Fruit fly (Drosophila melanogaster): ENCODE measurements around the gene CG12795.

The CG12795 gene

DNA sequence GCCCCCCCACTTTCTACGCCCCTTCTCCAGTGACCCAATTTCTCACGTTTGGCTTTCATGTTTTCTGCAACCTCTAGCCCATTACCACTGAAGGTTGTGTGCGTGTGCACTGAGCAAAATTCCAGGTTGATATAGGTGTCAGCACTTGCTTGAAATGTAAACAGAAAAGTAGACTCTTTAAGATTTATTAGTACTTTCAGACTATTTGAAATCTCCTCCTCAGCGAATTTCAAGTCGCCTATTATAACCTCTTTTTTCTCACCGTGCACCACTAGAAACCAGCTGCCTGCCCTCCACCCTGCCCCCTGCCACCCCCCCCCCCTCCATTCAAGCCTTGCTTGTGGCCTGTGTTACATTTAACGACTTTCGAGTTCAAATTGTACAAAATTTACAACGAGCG lies 17.2 kb upstream of the CG12795 start (continued):
- TF ChIP-seq Vsx1 (GFP tag; optimal IDR thresholded peaks at IDR 0.05) (no peak), CG34224 (GFP tag; IDR thresholded peaks at IDR 0.05; ENCODE audit: partially characterized antibody) (no peak), Sox102F (GFP tag; optimal IDR thresholded peaks at IDR 0.05) (peak; percentile 60), gsb (GFP tag; IDR thresholded peaks at IDR 0.05) (no peak), CG1832 (GFP tag; optimal IDR thresholded peaks at IDR 0.05) (no peak), CG4404 (GFP tag; IDR thresholded peaks at IDR 0.05) (peak; percentile 32), ci (GFP tag; IDR thresholded peaks at IDR 0.05) (peak; percentile 75; the same call in 2 of the 3 replicates), CG17385 (GFP tag; optimal IDR thresholded peaks at IDR 0.05) (peak; percentile 10), ttk (GFP tag; IDR thresholded peaks at IDR 0.05) (peak; percentile 62), CG15514 (GFP tag; optimal IDR thresholded peaks at IDR 0.05) (peak; percentile 9), ab (GFP tag; optimal IDR thresholded peaks at IDR 0.05) (no peak), CG3847 (GFP tag; IDR thresholded peaks at IDR 0.05) (no peak; the same call in 1 of the 2 replicates), CG17359 (tag; optimal IDR thresholded peaks at IDR 0.05) (peak; percentile 59), nmo (GFP tag; optimal IDR thresholded peaks at IDR 0.05) (peak; percentile 48), slbo (GFP tag; IDR thresholded peaks at IDR 0.05) (peak; percentile 52), Dip3 (GFP tag; optimal IDR thresholded peaks at IDR 0.05) (no peak), CG32767 (GFP tag; IDR thresholded peaks at IDR 0.05) (0 out of 2 replicates have a peak, but pooled peaks have one; percentile 36), CG5953 (GFP tag; IDR thresholded peaks at IDR 0.05) (peak; percentile 33; the same call in 1 of the 2 replicates), kay (GFP tag; optimal IDR thresholded peaks at IDR 0.05) (no peak), NfI (GFP tag; optimal IDR thresholded peaks at IDR 0.05) (peak; percentile 31), lab (GFP tag; optimal IDR thresholded peaks at IDR 0.05) (peak; percentile 39), mam (GFP tag; optimal IDR thresholded peaks at IDR 0.05) (no peak), C15 (GFP tag; IDR thresholded peaks at IDR 0.05) (no peak), D19A (tag; optimal IDR thresholded peaks at IDR 0.05) (peak; percentile 8), CG6254 (GFP tag; optimal IDR thresholded peaks at IDR 0.05) (peak; percentile 39), lbe (GFP tag; optimal IDR thresholded peaks at IDR 0.05) (no peak), CG17829 (tag; optimal IDR thresholded peaks at IDR 0.05) (peak; percentile 38), mirr (GFP tag; optimal IDR thresholded peaks at IDR 0.05) (no peak), CG9797 (GFP tag; optimal IDR thresholded peaks at IDR 0.05) (no peak), gfzf (GFP tag; optimal IDR thresholded peaks at IDR 0.05) (no peak), gro (GFP tag; optimal IDR thresholded peaks at IDR 0.05) (no peak), CG9215 (GFP tag; IDR thresholded peaks at IDR 0.05) (peak; percentile 41; the same call in 1 of the 2 replicates), Bdp1 (GFP tag; optimal IDR thresholded peaks at IDR 0.05) (no peak), CG11247 (GFP tag; IDR thresholded peaks at IDR 0.05) (no peak), ato (GFP tag; IDR thresholded peaks at IDR 0.05; ENCODE audit: partially characterized antibody) (no peak), kni (GFP tag; optimal IDR thresholded peaks at IDR 0.05) (no peak), zf30C (GFP tag; optimal IDR thresholded peaks at IDR 0.05) (no peak), CG14710 (tag; optimal IDR thresholded peaks at IDR 0.05) (peak; percentile 34), sug (tag; optimal IDR thresholded peaks at IDR 0.05) (no peak), CG11398 (GFP tag; optimal IDR thresholded peaks at IDR 0.05) (no peak), trem (tag; optimal IDR thresholded peaks at IDR 0.05) (peak; percentile 7), dm (GFP tag; optimal IDR thresholded peaks at IDR 0.05) (no peak), CG6683 (GFP tag; optimal IDR thresholded peaks at IDR 0.05) (no peak), CG11456 (GFP tag; IDR thresholded peaks at IDR 0.05) (peak; percentile 46; the same call in 1 of the 3 replicates), CG17361 (GFP tag; IDR thresholded peaks at IDR 0.05) (peak; percentile 49; the same call in 1 of the 3 replicates), yki (optimal IDR thresholded peaks at IDR 0.05) (no peak), B-H2 (GFP tag; optimal IDR thresholded peaks at IDR 0.05) (no peak), shn (GFP tag; optimal IDR thresholded peaks at IDR 0.05) (no peak), emc (GFP tag; optimal IDR thresholded peaks at IDR 0.05) (no peak), pnt (GFP tag; optimal IDR thresholded peaks at IDR 0.05) (peak; percentile 13), NK7.1 (GFP tag; optimal IDR thresholded peaks at IDR 0.05) (no peak), z (GFP tag; IDR thresholded peaks at IDR 0.05) (no peak)
